Fruit fly (Drosophila melanogaster) whole organism, embryonic: ENCODE measurements around the gene CG33489.

Experiments used
- CG12104 ChIP-seq: fragments of 200-800 bp; sonication (Bioruptor generic); optimal IDR thresholded peaks from 3 replicates; lab custom pipeline; 2016; ENCODE audit warnings: missing biosample characterization, missing genetic modification characterization
- CG14860 ChIP-seq: fragments of 200-800 bp; sonication (Bioruptor generic); IDR thresholded peaks from 3 replicates; pipeline ENCODE4 v1.3.6; 2022; ENCODE audit warnings: missing biosample characterization, missing genetic modification characterization; ENCODE audit not compliant: partially characterized antibody
- CG15479 ChIP-seq: fragments of 200-800 bp; sonication (Bioruptor generic); optimal IDR thresholded peaks from 3 replicates; lab custom pipeline; 2019; ENCODE audit warnings: missing biosample characterization, mild to moderate bottlenecking, missing genetic modification characterization, moderate library complexity
- CG16779 ChIP-seq: fragments of 200-800 bp; sonication (Bioruptor generic); IDR thresholded peaks from 2 replicates; pipeline ENCODE4 v1.3.6; 2022; ENCODE audit warnings: missing biosample characterization, missing genetic modification characterization
- CG17359 ChIP-seq: fragments of 200-800 bp; sonication (Bioruptor generic); optimal IDR thresholded peaks from 3 replicates; lab custom pipeline; 2018; ENCODE audit warnings: missing biosample characterization, mild to moderate bottlenecking, missing genetic modification characterization, moderate library complexity
- CG17912 ChIP-seq: fragments of 200-800 bp; sonication (Bioruptor generic); optimal IDR thresholded peaks from 2 replicates; lab custom pipeline; 2018; ENCODE audit warnings: missing biosample characterization, mild to moderate bottlenecking, missing genetic modification characterization
- CG18619 ChIP-seq: fragments of 200-800 bp; sonication (Bioruptor generic); optimal IDR thresholded peaks from 3 replicates; lab custom pipeline; 2017; ENCODE audit warnings: missing biosample characterization, mild to moderate bottlenecking, missing genetic modification characterization
- CG18764 ChIP-seq: fragments of 200-800 bp; sonication (Bioruptor generic); optimal IDR thresholded peaks from 3 replicates; lab custom pipeline; 2016; ENCODE audit warnings: missing biosample characterization, missing genetic modification characterization
- CG31365 ChIP-seq: fragments of 200-800 bp; sonication (Bioruptor generic); optimal IDR thresholded peaks from 2 replicates; lab custom pipeline; 2018; ENCODE audit warnings: missing biosample characterization, mild to moderate bottlenecking, missing genetic modification characterization
- CG32767 ChIP-seq: fragments of 200-800 bp; sonication (Bioruptor generic); IDR thresholded peaks from 2 replicates; pipeline ENCODE4 v1.3.6; 2022; ENCODE audit warnings: missing biosample characterization, missing genetic modification characterization
- CG3281 ChIP-seq: fragments of 200-800 bp; sonication (Bioruptor generic); optimal IDR thresholded peaks from 3 replicates; lab custom pipeline; 2017; ENCODE audit warnings: missing biosample characterization, mild to moderate bottlenecking, missing genetic modification characterization
- CG3995 ChIP-seq: fragments of 200-800 bp; sonication (Bioruptor generic); optimal IDR thresholded peaks from 3 replicates; lab custom pipeline; 2016; ENCODE audit warnings: missing biosample characterization, missing genetic modification characterization
- CG4404 ChIP-seq: fragments of 200-800 bp; sonication (Bioruptor generic); IDR thresholded peaks from 2 replicates; pipeline ENCODE4 v1.3.6; 2022; ENCODE audit warnings: missing biosample characterization, missing genetic modification characterization
- CG4617 ChIP-seq: fragments of 200-800 bp; sonication (Bioruptor generic); optimal IDR thresholded peaks from 3 replicates; lab custom pipeline; 2016; ENCODE audit warnings: missing biosample characterization, missing genetic modification characterization, borderline replicate concordance
- CG4820 ChIP-seq: fragments of 200-800 bp; sonication (Bioruptor generic); optimal IDR thresholded peaks from 3 replicates; lab custom pipeline; 2016; ENCODE audit warnings: missing biosample characterization, missing genetic modification characterization
- CG5180 ChIP-seq: fragments of 200-800 bp; sonication (Bioruptor generic); optimal IDR thresholded peaks from 3 replicates; lab custom pipeline; 2017; ENCODE audit warnings: missing biosample characterization, missing genetic modification characterization, mild to moderate bottlenecking, moderate library complexity, missing genetic modification reagents
- CG7271 ChIP-seq: fragments of 200-800 bp; sonication (Bioruptor generic); optimal IDR thresholded peaks from 2 replicates; lab custom pipeline; 2018; ENCODE audit warnings: missing biosample characterization, mild to moderate bottlenecking, missing genetic modification characterization, moderate library complexity
- CG7372 ChIP-seq: fragments of 200-800 bp; sonication (Bioruptor generic); IDR thresholded peaks from 2 replicates; pipeline ENCODE4 v1.3.6; 2022; ENCODE audit warnings: missing biosample characterization, missing genetic modification characterization
- CG7745 ChIP-seq: fragments of 200-800 bp; sonication (Bioruptor generic); optimal IDR thresholded peaks from 2 replicates; lab custom pipeline; 2018; ENCODE audit warnings: missing biosample characterization, mild to moderate bottlenecking, missing genetic modification characterization, moderate library complexity
- CG9609 ChIP-seq: fragments of 200-800 bp; sonication (Bioruptor generic); optimal IDR thresholded peaks from 3 replicates; lab custom pipeline; 2016; ENCODE audit warnings: missing biosample characterization, missing genetic modification characterization
- CG9797 ChIP-seq: fragments of 200-800 bp; sonication (Bioruptor generic); optimal IDR thresholded peaks from 3 replicates; lab custom pipeline; 2018; ENCODE audit warnings: missing biosample characterization, mild to moderate bottlenecking, missing genetic modification characterization
- D19A ChIP-seq: fragments of 200-800 bp; optimal IDR thresholded peaks from 3 replicates; lab custom pipeline; 2019; ENCODE audit warnings: missing biosample characterization, mild to moderate bottlenecking, missing genetic modification characterization, moderate library complexity
- D19B ChIP-seq: fragments of 200-800 bp; sonication (Bioruptor generic); optimal IDR thresholded peaks from 2 replicates; lab custom pipeline; 2017; ENCODE audit warnings: missing biosample characterization, mild to moderate bottlenecking, missing genetic modification characterization
- Dad ChIP-seq: fragments of 200-800 bp; sonication (Bioruptor generic); optimal IDR thresholded peaks from 3 replicates; lab custom pipeline; 2016; ENCODE audit warnings: missing biosample characterization, missing genetic modification characterization
- Deaf1 ChIP-seq: fragments of 200-800 bp; optimal IDR thresholded peaks from 3 replicates; lab custom pipeline; 2019; ENCODE audit warnings: missing biosample characterization, mild to moderate bottlenecking, missing genetic modification characterization, moderate library complexity
- E2f1 ChIP-seq: fragments of 200-800 bp; sonication (Bioruptor generic); IDR thresholded peaks from 2 replicates; pipeline ENCODE4 v1.3.6; 2022; ENCODE audit warnings: missing biosample characterization, missing genetic modification characterization
- ERR ChIP-seq: fragments of 200-800 bp; sonication (Bioruptor generic); optimal IDR thresholded peaks from 2 replicates; lab custom pipeline; 2016; ENCODE audit warnings: missing biosample characterization, missing genetic modification characterization
- Mad ChIP-seq: fragments of 200-800 bp; sonication (Bioruptor generic); optimal IDR thresholded peaks from 2 replicates; lab custom pipeline; 2016; ENCODE audit warnings: missing biosample characterization, missing genetic modification characterization
- Nf-YB ChIP-seq: fragments of 200-800 bp; sonication (Bioruptor generic); optimal IDR thresholded peaks from 3 replicates; lab custom pipeline; 2019; ENCODE audit warnings: missing biosample characterization, mild to moderate bottlenecking, missing genetic modification characterization, moderate library complexity
- Rfx ChIP-seq: fragments of 200-800 bp; sonication (Bioruptor generic); IDR thresholded peaks from 2 replicates; pipeline ENCODE4 v1.3.6; 2022; ENCODE audit warnings: missing biosample characterization, missing genetic modification characterization
- Sry-δ ChIP-seq: fragments of 200-800 bp; sonication (Bioruptor generic); optimal IDR thresholded peaks from 2 replicates; lab custom pipeline; 2016; ENCODE audit warnings: missing biosample characterization, missing genetic modification characterization
- TFAM ChIP-seq: fragments of 200-800 bp; sonication (Bioruptor generic); optimal IDR thresholded peaks from 2 replicates; lab custom pipeline; 2017; ENCODE audit warnings: missing biosample characterization, missing genetic modification characterization, inconsistent platforms
- bab2 ChIP-seq: fragments of 200-800 bp; sonication (Bioruptor generic); optimal IDR thresholded peaks from 2 replicates; lab custom pipeline; 2016; ENCODE audit warnings: missing biosample characterization, missing genetic modification characterization
- bsh ChIP-seq, 2 experiments: fragments of 200-800 bp; sonication (Bioruptor generic); optimal IDR thresholded peaks; 2 replicates each; lab custom pipeline; 2017 to 2018; ENCODE audit warnings: mild to moderate bottlenecking in 2 of 2, missing biosample characterization in 2 of 2, missing genetic modification characterization in 2 of 2, moderate library complexity in 1 of 2
- cg ChIP-seq: fragments of 200-800 bp; sonication (Bioruptor generic); optimal IDR thresholded peaks from 3 replicates; lab custom pipeline; 2019; ENCODE audit warnings: missing biosample characterization, mild to moderate bottlenecking, missing genetic modification characterization, moderate library complexity
- crol ChIP-seq: fragments of 200-800 bp; sonication (Bioruptor generic); IDR thresholded peaks from 2 replicates; pipeline ENCODE4 v1.3.6; 2022; ENCODE audit warnings: missing biosample characterization, missing genetic modification characterization
- da ChIP-seq: fragments of 200-800 bp; sonication (Bioruptor generic); optimal IDR thresholded peaks from 2 replicates; lab custom pipeline; 2016; ENCODE audit warnings: missing biosample characterization, missing genetic modification characterization
- dimm ChIP-seq: fragments of 200-800 bp; sonication (Bioruptor generic); IDR thresholded peaks from 2 replicates; pipeline ENCODE4 v1.3.6; 2022; ENCODE audit warnings: missing biosample characterization, missing genetic modification characterization
- fd64A ChIP-seq: fragments of 200-800 bp; sonication (Bioruptor generic); optimal IDR thresholded peaks from 3 replicates; lab custom pipeline; 2018; ENCODE audit warnings: missing biosample characterization, mild to moderate bottlenecking, missing genetic modification characterization
- ftz-f1 ChIP-seq: fragments of 200-800 bp; sonication (Bioruptor generic); optimal IDR thresholded peaks from 2 replicates; lab custom pipeline; 2016; ENCODE audit warnings: missing biosample characterization, missing genetic modification characterization
- fu2 ChIP-seq: fragments of 200-800 bp; sonication (Bioruptor generic); optimal IDR thresholded peaks from 2 replicates; lab custom pipeline; 2016; ENCODE audit warnings: missing biosample characterization, missing genetic modification characterization
- hbn ChIP-seq: fragments of 200-800 bp; sonication (Bioruptor generic); IDR thresholded peaks from 2 replicates; pipeline ENCODE4 v1.3.6; 2022; ENCODE audit warnings: missing biosample characterization, missing genetic modification characterization; ENCODE audit not compliant: partially characterized antibody
- jumu ChIP-seq: fragments of 200-800 bp; sonication (Bioruptor generic); optimal IDR thresholded peaks from 3 replicates; lab custom pipeline; 2016; ENCODE audit warnings: missing biosample characterization, missing genetic modification characterization
- kay ChIP-seq: fragments of 200-800 bp; sonication (Bioruptor generic); optimal IDR thresholded peaks from 2 replicates; lab custom pipeline; 2016; ENCODE audit warnings: missing biosample characterization, missing genetic modification characterization
- lbe ChIP-seq: fragments of 200-800 bp; sonication (Bioruptor generic); optimal IDR thresholded peaks from 2 replicates; lab custom pipeline; 2016; ENCODE audit warnings: missing biosample characterization, mild to moderate bottlenecking, missing genetic modification characterization
- luna ChIP-seq: fragments of 200-800 bp; sonication (Bioruptor generic); optimal IDR thresholded peaks from 2 replicates; lab custom pipeline; 2016; ENCODE audit warnings: missing biosample characterization, missing genetic modification characterization
- mam ChIP-seq: fragments of 200-800 bp; sonication (Bioruptor generic); optimal IDR thresholded peaks from 3 replicates; lab custom pipeline; 2016; ENCODE audit warnings: missing biosample characterization, missing genetic modification characterization
- mld ChIP-seq: fragments of 200-800 bp; sonication (Bioruptor generic); IDR thresholded peaks from 3 replicates; pipeline ENCODE4 v1.3.6; 2022; ENCODE audit warnings: missing biosample characterization, missing genetic modification characterization; ENCODE audit not compliant: partially characterized antibody
- nerfin-2 ChIP-seq: fragments of 200-800 bp; sonication (Bioruptor generic); IDR thresholded peaks from 2 replicates; pipeline ENCODE4 v1.3.6; 2022; ENCODE audit warnings: missing biosample characterization, missing genetic modification characterization; ENCODE audit not compliant: partially characterized antibody
- otp ChIP-seq: fragments of 200-800 bp; sonication (Bioruptor generic); IDR thresholded peaks from 3 replicates; pipeline ENCODE4, ENCODE4 v1.3.6; 2022; ENCODE audit warnings: missing biosample characterization, missing genetic modification characterization
- pb ChIP-seq: fragments of 200-800 bp; sonication (Bioruptor generic); optimal IDR thresholded peaks from 3 replicates; lab custom pipeline; 2016; ENCODE audit warnings: missing biosample characterization, missing genetic modification characterization
- zfh1 ChIP-seq: fragments of 200-800 bp; sonication (Bioruptor generic); IDR thresholded peaks from 3 replicates; pipeline ENCODE4 v1.3.6; 2022; ENCODE audit warnings: missing biosample characterization, missing genetic modification characterization

The CG33489 gene

dm6 chr3L:11536132-11536531 is 40.7 kb downstream of the CG33489 start (continued):
- TF ChIP-seq CG4820 (GFP tag; lab: Kevin White, UChicago) (no peak), cg (GFP tag; lab: Kevin White, UChicago) (no peak), D19A (tag; lab: Kevin White, UChicago) (no peak), mam (GFP tag; lab: Kevin White, UChicago) (no peak), pb (GFP tag; lab: Kevin White, UChicago) (no peak), CG7745 (tag; lab: Kevin White, UChicago) (no peak), lbe (GFP tag; lab: Kevin White, UChicago) (no peak), bab2 (GFP tag; lab: Kevin White, UChicago) (no peak), CG3281 (peak; percentile 6), CG17912 (GFP tag; lab: Kevin White, UChicago) (no peak), Nf-YB (GFP tag; lab: Kevin White, UChicago) (no peak), CG9609 (GFP tag; lab: Kevin White, UChicago) (no peak), zfh1 (GFP tag; lab: Robert Waterston, UW) (no peak), TFAM (no peak), kay (GFP tag; lab: Kevin White, UChicago) (no peak), Deaf1 (tag; lab: Kevin White, UChicago) (no peak), CG14860 (GFP tag; lab: Robert Waterston, UW) (no peak), CG3995 (GFP tag; lab: Kevin White, UChicago) (no peak), Rfx (GFP tag; lab: Robert Waterston, UW) (peak; percentile 47; the same call in 1 of the 2 replicates), CG9797 (GFP tag; lab: Kevin White, UChicago) (no peak), CG7271 (tag; lab: Kevin White, UChicago) (no peak), CG5180 (no peak), E2f1 (GFP tag; lab: Robert Waterston, UW) (no peak), CG15479 (no peak), Mad (GFP tag; lab: Kevin White, UChicago) (no peak), mld (GFP tag; lab: Robert Waterston, UW) (no peak), nerfin-2 (GFP tag; lab: Robert Waterston, UW) (no peak), CG4404 (GFP tag; lab: Robert Waterston, UW) (no peak), CG31365 (tag; lab: Kevin White, UChicago) (no peak), ftz-f1 (no peak), crol (GFP tag; lab: Robert Waterston, UW) (peak; percentile 18; the same call in 1 of the 2 replicates), jumu (GFP tag; lab: Kevin White, UChicago) (no peak), bsh (GFP tag; optimal IDR thresholded peaks at IDR 0.05; lab: Kevin White, UChicago) (peak in 1 of 2 experiments; percentile 41), dimm (no peak), CG4617 (no peak), CG16779 (no peak), CG18619 (GFP tag; lab: Kevin White, UChicago) (no peak), fd64A (GFP tag; lab: Kevin White, UChicago) (no peak), ERR (GFP tag; lab: Kevin White, UChicago) (no peak), CG7372 (GFP tag; lab: Robert Waterston, UW) (no peak), Sry-δ (no peak), luna (GFP tag; lab: Kevin White, UChicago) (no peak), da (GFP tag; lab: Kevin White, UChicago) (no peak), CG17359 (tag; lab: Kevin White, UChicago) (peak; percentile 20), Dad (no peak), fu2 (no peak), CG18764 (no peak), CG12104 (GFP tag; lab: Kevin White, UChicago) (no peak), D19B (GFP tag; lab: Kevin White, UChicago) (no peak), hbn (GFP tag; lab: Robert Waterston, UW) (no peak), otp (0 out of 3 replicates have a peak, but pooled peaks have one; percentile 19), CG32767 (GFP tag; lab: Robert Waterston, UW) (no peak)
